Comparison of ENCODE assay signal across 7 worm cellular contexts in genomic region chrII:8157991-8158390, ce11.
A peak's percentile ranks its signal among the peaks of the same experiment; 100 is the strongest.
TF ChIP-seq lines count a peak whose summit lies in the region.

Gene pch-2 (plus strand): TSS chrII:8158349.

TF ChIP-seq in whole organism, L1 larva, 84 proteins besides CTCF, POLR2A, EP300 and RAD21 (continues in another document):
- TF ChIP-seq zip-4 (GFP tag; optimal IDR thresholded peaks at IDR 0.05; lab: Kevin White, UChicago) (no peak), unc-130 (tag; optimal IDR thresholded peaks at IDR 0.05; lab: Kevin White, UChicago) (peak; percentile 3), mdl-1 (tag; optimal IDR thresholded peaks at IDR 0.05; lab: Kevin White, UChicago) (no peak), unc-62 (GFP tag; optimal IDR thresholded peaks at IDR 0.05; lab: Kevin White, UChicago) (no peak), irx-1 (tag; optimal IDR thresholded peaks at IDR 0.05; lab: Kevin White, UChicago) (no peak), vab-15 (tag; optimal IDR thresholded peaks at IDR 0.05; lab: Kevin White, UChicago) (no peak), fos-1 (tag; optimal IDR thresholded peaks at IDR 0.05; lab: Kevin White, UChicago) (no peak), tbx-2 (tag; optimal IDR thresholded peaks at IDR 0.05; lab: Kevin White, UChicago) (no peak), C04F5.9 (tag; optimal IDR thresholded peaks at IDR 0.05; lab: Kevin White, UChicago) (peak; percentile 64), efl-3 (GFP tag; optimal IDR thresholded peaks at IDR 0.05; lab: Kevin White, UChicago) (no peak), ceh-8 (GFP tag; optimal IDR thresholded peaks at IDR 0.05; lab: Kevin White, UChicago) (no peak), lin-39 (tag; optimal IDR thresholded peaks at IDR 0.05; lab: Kevin White, UChicago) (no peak), nhr-28 (tag; optimal IDR thresholded peaks at IDR 0.05; lab: Kevin White, UChicago) (no peak), ceh-82 (tag; optimal IDR thresholded peaks at IDR 0.05; lab: Kevin White, UChicago) (no peak)

TF ChIP-seq in whole organism, L2 larva, 48 proteins besides CTCF, POLR2A, EP300 and RAD21 (continues in another document):
- TF ChIP-seq alr-1 (tag; optimal IDR thresholded peaks at IDR 0.05; lab: Kevin White, UChicago) (no peak), elt-3 (tag; optimal IDR thresholded peaks at IDR 0.05; lab: Kevin White, UChicago) (no peak), peb-1 (tag; optimal IDR thresholded peaks at IDR 0.05; lab: Kevin White, UChicago) (no peak), unc-62 (GFP tag; optimal IDR thresholded peaks at IDR 0.05; lab: Kevin White, UChicago) (no peak), zag-1 (tag; optimal IDR thresholded peaks at IDR 0.05; lab: Kevin White, UChicago) (no peak), ztf-11 (tag; optimal IDR thresholded peaks at IDR 0.05; lab: Kevin White, UChicago) (no peak), elt-1 (tag; optimal IDR thresholded peaks at IDR 0.05; lab: Kevin White, UChicago) (no peak), unc-55 (GFP tag; optimal IDR thresholded peaks at IDR 0.05; lab: Kevin White, UChicago) (no peak), egl-27 (tag; optimal IDR thresholded peaks at IDR 0.05; lab: Kevin White, UChicago) (no peak), lin-39 (tag; optimal IDR thresholded peaks at IDR 0.05; lab: Kevin White, UChicago) (no peak), nhr-11 (tag; optimal IDR thresholded peaks at IDR 0.05; lab: Kevin White, UChicago) (no peak), F13H6.1 (tag; optimal IDR thresholded peaks at IDR 0.05; lab: Kevin White, UChicago) (no peak), ama-1 (optimal IDR thresholded peaks at IDR 0.05; lab: Kevin White, UChicago) (no peak), lin-13 (GFP tag; optimal IDR thresholded peaks at IDR 0.05; lab: Kevin White, UChicago) (no peak)

TF ChIP-seq in whole organism, L3 larva, 47 proteins besides CTCF, POLR2A, EP300 and RAD21 (continues in another document):
- TF ChIP-seq mdl-1 (tag; optimal IDR thresholded peaks at IDR 0.05; lab: Kevin White, UChicago): no peak
- TF ChIP-seq elt-2 (tag; optimal IDR thresholded peaks at IDR 0.05; lab: Kevin White, UChicago): peak; percentile 11
- no peak for TF ChIP-seq ceh-9 (tag; optimal IDR thresholded peaks at IDR 0.05; lab: Kevin White, UChicago)
- no peak for TF ChIP-seq fkh-10 (GFP tag; optimal IDR thresholded peaks at IDR 0.05; lab: Kevin White, UChicago)
- no peak for TF ChIP-seq zag-1 (tag; optimal IDR thresholded peaks at IDR 0.05; lab: Kevin White, UChicago)
- TF ChIP-seq lin-39 (tag; optimal IDR thresholded peaks at IDR 0.05; lab: Kevin White, UChicago): peak; percentile 13
- no peak for TF ChIP-seq skn-1 (tag; optimal IDR thresholded peaks at IDR 0.05; lab: Kevin White, UChicago)
- TF ChIP-seq nhr-25 (tag; optimal IDR thresholded peaks at IDR 0.05; lab: Kevin White, UChicago): peak; percentile 53
- TF ChIP-seq lin-15B (tag; optimal IDR thresholded peaks at IDR 0.05; lab: Kevin White, UChicago): peak; percentile 70
- TF ChIP-seq nhr-43 (tag; optimal IDR thresholded peaks at IDR 0.05; lab: Kevin White, UChicago; ENCODE audit: poor library complexity, severe bottlenecking): peak; percentile 33
- TF ChIP-seq egl-5 (tag; optimal IDR thresholded peaks at IDR 0.05; lab: Kevin White, UChicago): no peak
- TF ChIP-seq snpc-4 (tag; optimal IDR thresholded peaks at IDR 0.05; lab: Kevin White, UChicago): peak; percentile 53
- no peak for TF ChIP-seq nhr-28 (tag; optimal IDR thresholded peaks at IDR 0.05; lab: Kevin White, UChicago)
- no peak for TF ChIP-seq ama-1 (optimal IDR thresholded peaks at IDR 0.05; lab: Kevin White, UChicago)

TF ChIP-seq in whole organism, L4 larva, 104 proteins besides CTCF, POLR2A, EP300 and RAD21 (continues in another document):
- no peak for TF ChIP-seq mxl-2 (GFP tag; conservative IDR thresholded peaks at IDR 0.05; lab: Robert Waterston, UW)
- TF ChIP-seq duxl-1 (tag; optimal IDR thresholded peaks at IDR 0.05; lab: Kevin White, UChicago; ENCODE audit: poor library complexity): peak; percentile 60
- no peak for TF ChIP-seq zfp-3 (GFP tag; conservative IDR thresholded peaks at IDR 0.05; lab: Robert Waterston, UW)
- TF ChIP-seq attf-4 (tag; optimal IDR thresholded peaks at IDR 0.05; lab: Kevin White, UChicago): no peak
- TF ChIP-seq dpl-1 (GFP tag; optimal IDR thresholded peaks at IDR 0.05; lab: Kevin White, UChicago): peak; percentile 89
- TF ChIP-seq T20F7.1 (GFP tag; optimal IDR thresholded peaks at IDR 0.05; lab: Kevin White, UChicago): peak; percentile 72
- TF ChIP-seq mes-2 (tag; optimal IDR thresholded peaks at IDR 0.05; lab: Kevin White, UChicago; ENCODE audit: poor library complexity, severe bottlenecking): peak; percentile 66
- TF ChIP-seq lsy-2 (tag; optimal IDR thresholded peaks at IDR 0.05; lab: Kevin White, UChicago): peak in 1 of 2 experiments; percentile 91
- TF ChIP-seq unc-130 (GFP tag; optimal IDR thresholded peaks at IDR 0.05; lab: Kevin White, UChicago): peak; percentile 1
- TF ChIP-seq nhr-11 (tag; optimal IDR thresholded peaks at IDR 0.05; lab: Kevin White, UChicago): no peak
- TF ChIP-seq lin-29 (GFP tag; IDR thresholded peaks at IDR 0.05; lab: Robert Waterston, UW): no peak
- TF ChIP-seq dve-1 (tag; optimal IDR thresholded peaks at IDR 0.05; lab: Kevin White, UChicago; ENCODE audit: insufficient read depth): peak; percentile 71
- TF ChIP-seq hlh-11 (tag; optimal IDR thresholded peaks at IDR 0.05; lab: Kevin White, UChicago): peak; percentile 37

TF ChIP-seq in whole organism, late embryonic, 69 proteins besides CTCF, POLR2A, EP300 and RAD21:
- no peak for TF ChIP-seq hlh-30 (tag; optimal IDR thresholded peaks at IDR 0.05; lab: Kevin White, UChicago; ENCODE audit: insufficient read depth)
- TF ChIP-seq T23F11.4 (GFP tag; optimal IDR thresholded peaks at IDR 0.05; lab: Kevin White, UChicago): no peak
- TF ChIP-seq unc-42 (tag; optimal IDR thresholded peaks at IDR 0.05; lab: Kevin White, UChicago): peak; percentile 2
- TF ChIP-seq nfya-1 (tag; optimal IDR thresholded peaks at IDR 0.05; lab: Kevin White, UChicago): peak; percentile 11

TF ChIP-seq in whole organism, mixed stage, embryonic, 35 proteins besides CTCF, POLR2A, EP300 and RAD21:
- TF ChIP-seq lin-13 (tag; optimal IDR thresholded peaks at IDR 0.05; lab: Kevin White, UChicago): peak; percentile 28
- TF ChIP-seq bed-3 (GFP tag; optimal IDR thresholded peaks at IDR 0.05; lab: Kevin White, UChicago): no peak
- TF ChIP-seq lsy-2 (tag; optimal IDR thresholded peaks at IDR 0.05; lab: Kevin White, UChicago): peak; percentile 87
- TF ChIP-seq mep-1 (tag; optimal IDR thresholded peaks at IDR 0.05; lab: Kevin White, UChicago): peak; percentile 35
- TF ChIP-seq nhr-237 (tag; optimal IDR thresholded peaks at IDR 0.05; lab: Kevin White, UChicago): peak; percentile 9
- peak; percentile 1 for TF ChIP-seq ces-1 (GFP tag; optimal IDR thresholded peaks at IDR 0.05; lab: Kevin White, UChicago)
- TF ChIP-seq pha-4 (tag; optimal IDR thresholded peaks at IDR 0.05; lab: Kevin White, UChicago): no peak

TF ChIP-seq in whole organism, young adult, 124 proteins besides CTCF, POLR2A, EP300 and RAD21 (continues in another document):
- no peak for TF ChIP-seq F10E7.11 (tag; optimal IDR thresholded peaks at IDR 0.05; lab: Kevin White, UChicago)
- peak; percentile 40; the same call in 1 of the 2 replicates for TF ChIP-seq D2030.7 (GFP tag; IDR thresholded peaks at IDR 0.05; lab: Robert Waterston, UW)
- TF ChIP-seq C06A6.2 (GFP tag; conservative IDR thresholded peaks at IDR 0.05; lab: Robert Waterston, UW): no peak
- TF ChIP-seq madf-10 (tag; optimal IDR thresholded peaks at IDR 0.05; lab: Kevin White, UChicago): no peak
- TF ChIP-seq rcor-1 (GFP tag; IDR thresholded peaks at IDR 0.05; lab: Robert Waterston, UW): no peak
- TF ChIP-seq attf-3 (GFP tag; conservative IDR thresholded peaks at IDR 0.05; lab: Robert Waterston, UW): peak; percentile 61
- TF ChIP-seq attf-5 (GFP tag; optimal IDR thresholded peaks at IDR 0.05; lab: Kevin White, UChicago): peak; percentile 69
- peak in 1 of 3 experiments; percentile 14 for TF ChIP-seq lin-35 (GFP tag; optimal IDR thresholded peaks at IDR 0.05; lab: Kevin White, UChicago)
- peak; percentile 15; the same call in 1 of the 2 replicates for TF ChIP-seq ceh-91 (GFP tag; IDR thresholded peaks at IDR 0.05; lab: Robert Waterston, UW)
- TF ChIP-seq Y79H2A.3 (GFP tag; conservative IDR thresholded peaks at IDR 0.05; lab: Robert Waterston, UW): no peak
- peak; percentile 51; the same call in 1 of the 2 replicates for TF ChIP-seq Y53G8AR.9 (GFP tag; conservative IDR thresholded peaks at IDR 0.05; lab: Robert Waterston, UW)
- TF ChIP-seq xnd-1 (tag; optimal IDR thresholded peaks at IDR 0.05; lab: Kevin White, UChicago): peak; percentile 13
- peak; percentile 92 for TF ChIP-seq ztf-18 (tag; optimal IDR thresholded peaks at IDR 0.05; lab: Kevin White, UChicago)
- TF ChIP-seq ceh-79 (tag; optimal IDR thresholded peaks at IDR 0.05; lab: Kevin White, UChicago): no peak
- TF ChIP-seq ztf-28 (GFP tag; IDR thresholded peaks at IDR 0.05; lab: Robert Waterston, UW): no peak
- peak; percentile 83 for TF ChIP-seq efl-1 (GFP tag; optimal IDR thresholded peaks at IDR 0.05; lab: Kevin White, UChicago)
- TF ChIP-seq madf-6 (GFP tag; IDR thresholded peaks at IDR 0.05; lab: Robert Waterston, UW): peak; percentile 79
- TF ChIP-seq cebp-1 (GFP tag; IDR thresholded peaks at IDR 0.05; lab: Robert Waterston, UW): no peak
- TF ChIP-seq cebp-1 (tag; optimal IDR thresholded peaks at IDR 0.05; lab: Kevin White, UChicago): no peak
- TF ChIP-seq egrh-3 (GFP tag; IDR thresholded peaks at IDR 0.05; lab: Robert Waterston, UW): no peak
- peak; percentile 54; the same call in 1 of the 2 replicates for TF ChIP-seq madf-8 (GFP tag; conservative IDR thresholded peaks at IDR 0.05; lab: Robert Waterston, UW)
- no peak for TF ChIP-seq nhr-27 (tag; optimal IDR thresholded peaks at IDR 0.05; lab: Kevin White, UChicago)
- no peak for TF ChIP-seq snpc-4 (GFP tag; optimal IDR thresholded peaks at IDR 0.05; lab: Kevin White, UChicago)
- peak in 1 of 4 experiments; percentile 50 for TF ChIP-seq snpc-4 (tag; optimal IDR thresholded peaks at IDR 0.05; lab: Kevin White, UChicago)
- peak; percentile 58 for TF ChIP-seq dpl-1 (GFP tag; optimal IDR thresholded peaks at IDR 0.05; lab: Kevin White, UChicago)
- TF ChIP-seq ZK185.1 (tag; optimal IDR thresholded peaks at IDR 0.05; lab: Kevin White, UChicago; ENCODE audit: poor library complexity, severe bottlenecking): peak; percentile 3
- TF ChIP-seq unc-62 (GFP tag; optimal IDR thresholded peaks at IDR 0.05; lab: Kevin White, UChicago): no peak
- TF ChIP-seq sdz-38 (tag; optimal IDR thresholded peaks at IDR 0.05; lab: Kevin White, UChicago): no peak
- peak; percentile 51 for TF ChIP-seq lsl-1 (GFP tag; optimal IDR thresholded peaks at IDR 0.05; lab: Kevin White, UChicago)
- peak; percentile 11 for TF ChIP-seq snpc-1.3 (tag; optimal IDR thresholded peaks at IDR 0.05; lab: Kevin White, UChicago; ENCODE audit: insufficient read depth)
- TF ChIP-seq zim-3 (tag; optimal IDR thresholded peaks at IDR 0.05; lab: Kevin White, UChicago): no peak
- TF ChIP-seq T07F8.4 (tag; optimal IDR thresholded peaks at IDR 0.05; lab: Kevin White, UChicago): no peak
- TF ChIP-seq dox-1 (GFP tag; IDR thresholded peaks at IDR 0.05; lab: Robert Waterston, UW): peak; percentile 72
